Fruit fly (Drosophila melanogaster) Kc167 (cell line): ENCODE measurements around the gene CG32163.

Experiments used
- Myc ChIP-seq: fragments of >200 bp; optimal IDR thresholded peaks from 2 replicates; lab custom pipeline; 2017; ENCODE audit warnings: missing external identifiers
- Sin3A ChIP-seq: fragments of >200 bp; optimal IDR thresholded peaks from 2 replicates; lab custom pipeline; 2018; ENCODE audit warnings: missing external identifiers
- h ChIP-seq: fragments of >200 bp; optimal IDR thresholded peaks from 3 replicates; lab custom pipeline; 2018; ENCODE audit warnings: missing external identifiers
- insv ChIP-seq: fragments of >200 bp; optimal IDR thresholded peaks from 3 replicates; lab custom pipeline; 2018; ENCODE audit warnings: missing external identifiers
- psq ChIP-seq: fragments of >200 bp; optimal IDR thresholded peaks from 2 replicates; lab custom pipeline; 2017; ENCODE audit warnings: missing external identifiers
- ttk ChIP-seq: sonication (Bioruptor generic); optimal IDR thresholded peaks from 2 replicates; lab custom pipeline; 2017; ENCODE audit warnings: missing external identifiers

DNA sequence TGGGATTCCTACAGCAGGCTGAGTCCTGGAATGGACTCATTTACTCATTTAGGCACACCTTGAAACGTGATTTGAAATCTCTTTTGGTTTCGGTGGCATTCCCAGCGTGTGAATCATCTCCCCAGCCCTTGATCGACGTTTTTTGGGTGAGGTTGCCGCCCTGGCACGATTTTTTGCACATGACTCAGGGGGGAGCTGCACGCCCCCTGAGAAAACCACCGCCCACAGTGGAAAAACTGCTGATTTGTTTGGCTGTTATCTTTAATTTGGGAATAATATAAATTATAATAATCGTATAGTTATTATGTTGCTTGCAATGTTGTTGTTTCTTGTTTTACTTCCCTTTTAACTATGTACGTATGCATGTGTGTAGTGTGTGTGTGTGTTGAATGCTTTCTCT is 26.0 kb downstream of the CG32163 start:
- no peak for TF ChIP-seq Myc
- TF ChIP-seq psq (lab: Kevin White, UChicago): no peak
- TF ChIP-seq h (lab: Kevin White, UChicago): no peak
- no peak for TF ChIP-seq insv
- no peak for TF ChIP-seq ttk
- no peak for TF ChIP-seq Sin3A (lab: Kevin White, UChicago)
